Worm (Caenorhabditis elegans): Measurements from ENCODE around the gene srj-54.

DNA sequence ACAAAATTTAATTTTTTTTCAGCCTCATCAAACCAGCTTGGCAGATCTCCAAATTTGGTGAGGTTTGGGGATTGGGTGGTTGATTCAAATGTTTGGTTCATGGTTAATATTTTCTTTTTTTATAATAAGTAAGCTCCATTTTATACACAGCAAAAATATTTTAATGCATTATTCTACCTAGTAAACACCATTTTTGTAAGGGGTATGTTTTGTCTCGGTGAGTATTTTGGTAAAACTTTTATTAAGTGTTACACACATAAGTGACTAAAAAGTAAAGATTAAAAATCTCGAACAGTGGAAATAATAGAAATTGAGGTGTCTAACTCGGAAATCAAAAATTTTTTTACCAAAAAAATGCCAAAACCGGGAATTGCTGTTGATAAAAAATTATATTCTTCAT lies 29.0 kb upstream of the srj-54 start, which contains the start of gene srw-4:
- no peak for TF ChIP-seq pha-4 (GFP tag; IDR thresholded peaks at IDR 0.05)
- TF ChIP-seq pha-4 (tag; optimal IDR thresholded peaks at IDR 0.05), result no peak
- no peak for TF ChIP-seq ztf-11 (tag; optimal IDR thresholded peaks at IDR 0.05)
